Fruit fly (Drosophila melanogaster): ENCODE measurements around the gene CG14720.

The CG14720 gene

dm6 chr3R:11711376-11711775, at the start of gene CG14720:
TSS of gene CG14720 (plus strand) at chr3R:11711676.
- TF ChIP-seq Myc (optimal IDR thresholded peaks at IDR 0.05) (no peak), insv (optimal IDR thresholded peaks at IDR 0.05) (no peak), ttk (optimal IDR thresholded peaks at IDR 0.05) (no peak), h (optimal IDR thresholded peaks at IDR 0.05) (no peak), psq (optimal IDR thresholded peaks at IDR 0.05) (no peak), Sin3A (optimal IDR thresholded peaks at IDR 0.05) (no peak)

DNA sequence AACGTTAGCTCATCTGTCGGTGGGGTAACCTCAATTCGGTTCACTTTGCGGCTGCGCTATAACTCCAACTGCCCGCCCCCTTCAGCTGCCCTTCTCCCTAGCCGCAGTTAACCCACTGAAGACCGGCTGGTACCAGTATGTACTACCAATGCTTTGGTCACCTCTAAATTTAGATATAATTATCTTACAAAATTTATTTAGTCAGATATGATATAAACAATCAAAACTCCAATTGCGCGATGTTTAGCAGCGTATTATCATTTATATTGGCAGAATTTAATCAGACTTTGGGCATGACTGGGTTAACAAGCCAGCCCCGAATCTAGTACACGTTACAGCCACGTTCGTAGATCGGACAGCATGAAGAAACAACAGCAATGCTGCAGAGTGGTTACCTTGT, 49.8 kb upstream of the CG14720 start:
- TF ChIP-seq Sin3A (optimal IDR thresholded peaks at IDR 0.05) (no peak), psq (optimal IDR thresholded peaks at IDR 0.05) (no peak), Myc (optimal IDR thresholded peaks at IDR 0.05) (no peak), insv (optimal IDR thresholded peaks at IDR 0.05) (no peak), ttk (optimal IDR thresholded peaks at IDR 0.05) (no peak), h (optimal IDR thresholded peaks at IDR 0.05) (no peak)

DNA sequence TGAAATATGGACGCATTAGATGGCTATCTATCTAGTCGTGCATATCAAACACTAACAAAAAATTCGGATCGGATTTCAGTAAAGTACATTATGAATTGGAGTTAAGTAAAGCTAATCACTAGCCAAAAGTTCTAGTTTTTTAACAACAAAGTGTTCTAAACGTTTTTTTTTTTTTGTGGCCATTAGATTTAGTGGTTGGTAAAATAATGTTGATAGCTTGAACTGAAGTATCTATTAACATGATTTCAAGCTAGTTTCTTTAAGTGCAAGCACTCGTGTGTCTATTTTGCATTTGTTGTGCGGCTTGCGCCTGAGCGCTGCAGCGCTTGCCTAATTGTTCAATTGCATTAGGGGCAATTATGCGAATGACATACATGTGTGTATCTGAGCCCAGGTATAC, 48.9 kb upstream of the CG14720 start:
- TF ChIP-seq ttk (optimal IDR thresholded peaks at IDR 0.05), result no peak
- TF ChIP-seq insv (optimal IDR thresholded peaks at IDR 0.05), result no peak
- TF ChIP-seq h (optimal IDR thresholded peaks at IDR 0.05), result no peak
- no peak for TF ChIP-seq Sin3A (optimal IDR thresholded peaks at IDR 0.05)
- TF ChIP-seq Myc (optimal IDR thresholded peaks at IDR 0.05), result no peak
- no peak for TF ChIP-seq psq (optimal IDR thresholded peaks at IDR 0.05)

DNA sequence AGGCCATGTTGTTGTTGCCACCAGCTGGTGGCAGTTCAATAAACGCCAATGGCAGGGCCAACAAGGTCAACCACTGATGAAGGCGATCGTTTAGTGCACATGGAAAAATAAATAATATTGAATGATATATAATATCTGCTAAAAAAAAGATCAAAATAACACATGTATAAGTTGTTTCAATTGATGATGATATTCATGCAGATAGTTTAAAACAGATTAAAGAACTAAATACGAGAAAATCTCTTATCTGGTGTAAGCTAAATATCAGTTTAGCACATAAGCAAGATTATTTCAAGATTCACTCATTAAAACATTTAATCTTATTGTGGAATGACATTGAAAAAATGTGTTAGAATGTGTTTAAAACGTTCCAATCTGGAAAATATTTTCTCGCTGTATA, 48.0 kb upstream of the CG14720 start:
- no peak for TF ChIP-seq ttk (optimal IDR thresholded peaks at IDR 0.05)
- no peak for TF ChIP-seq Myc (optimal IDR thresholded peaks at IDR 0.05)
- TF ChIP-seq h (optimal IDR thresholded peaks at IDR 0.05), result no peak
- no peak for TF ChIP-seq insv (optimal IDR thresholded peaks at IDR 0.05)
- TF ChIP-seq Sin3A (optimal IDR thresholded peaks at IDR 0.05), result no peak
- no peak for TF ChIP-seq psq (optimal IDR thresholded peaks at IDR 0.05)

dm6 chr3R:11665508-11665907, 46.0 kb upstream of the CG14720 start:
- TF ChIP-seq Sin3A (optimal IDR thresholded peaks at IDR 0.05), result no peak
- TF ChIP-seq Myc (optimal IDR thresholded peaks at IDR 0.05), result no peak
- TF ChIP-seq insv (optimal IDR thresholded peaks at IDR 0.05), result no peak
- TF ChIP-seq ttk (optimal IDR thresholded peaks at IDR 0.05), result no peak
- TF ChIP-seq psq (optimal IDR thresholded peaks at IDR 0.05), result no peak
- TF ChIP-seq h (optimal IDR thresholded peaks at IDR 0.05), result no peak

DNA sequence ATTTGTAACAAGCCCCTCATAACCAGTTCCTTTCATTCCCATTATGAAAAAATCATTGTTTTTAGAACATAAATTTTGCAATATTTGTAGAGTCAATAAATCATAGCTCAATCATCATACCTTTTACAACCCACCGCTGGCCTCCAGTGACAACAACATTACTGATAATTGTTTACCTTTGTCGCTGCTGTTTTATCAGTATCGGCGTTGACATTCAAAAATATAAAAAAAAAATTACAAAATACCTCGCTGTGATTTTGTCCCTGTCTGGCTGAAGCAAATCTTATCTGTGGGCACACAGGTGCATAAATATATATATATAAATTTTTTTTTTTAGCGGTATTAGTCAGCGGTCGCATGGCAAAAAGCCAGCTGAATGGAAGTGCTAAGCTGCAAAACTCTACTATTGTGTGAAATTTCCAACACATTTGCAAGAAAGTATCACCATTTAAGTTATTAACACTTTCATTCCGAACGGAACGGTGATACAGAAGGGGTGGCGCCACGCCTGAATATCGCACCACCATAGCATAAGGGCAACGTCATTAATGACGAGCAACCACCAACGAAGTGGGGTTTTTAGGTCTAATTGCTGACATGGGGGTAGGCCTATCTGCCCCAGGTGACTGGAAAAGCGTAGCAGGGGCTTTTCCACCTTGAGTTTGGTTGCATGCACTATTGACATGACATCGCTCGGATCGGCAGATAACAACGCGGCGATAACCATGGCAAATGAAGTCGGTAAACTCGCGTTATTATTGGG, 45.4 kb upstream of the CG14720 start:
- TF ChIP-seq insv (optimal IDR thresholded peaks at IDR 0.05) (no peak), h (optimal IDR thresholded peaks at IDR 0.05) (no peak), ttk (optimal IDR thresholded peaks at IDR 0.05) (no peak), Myc (optimal IDR thresholded peaks at IDR 0.05) (no peak), Sin3A (optimal IDR thresholded peaks at IDR 0.05) (no peak)

DNA sequence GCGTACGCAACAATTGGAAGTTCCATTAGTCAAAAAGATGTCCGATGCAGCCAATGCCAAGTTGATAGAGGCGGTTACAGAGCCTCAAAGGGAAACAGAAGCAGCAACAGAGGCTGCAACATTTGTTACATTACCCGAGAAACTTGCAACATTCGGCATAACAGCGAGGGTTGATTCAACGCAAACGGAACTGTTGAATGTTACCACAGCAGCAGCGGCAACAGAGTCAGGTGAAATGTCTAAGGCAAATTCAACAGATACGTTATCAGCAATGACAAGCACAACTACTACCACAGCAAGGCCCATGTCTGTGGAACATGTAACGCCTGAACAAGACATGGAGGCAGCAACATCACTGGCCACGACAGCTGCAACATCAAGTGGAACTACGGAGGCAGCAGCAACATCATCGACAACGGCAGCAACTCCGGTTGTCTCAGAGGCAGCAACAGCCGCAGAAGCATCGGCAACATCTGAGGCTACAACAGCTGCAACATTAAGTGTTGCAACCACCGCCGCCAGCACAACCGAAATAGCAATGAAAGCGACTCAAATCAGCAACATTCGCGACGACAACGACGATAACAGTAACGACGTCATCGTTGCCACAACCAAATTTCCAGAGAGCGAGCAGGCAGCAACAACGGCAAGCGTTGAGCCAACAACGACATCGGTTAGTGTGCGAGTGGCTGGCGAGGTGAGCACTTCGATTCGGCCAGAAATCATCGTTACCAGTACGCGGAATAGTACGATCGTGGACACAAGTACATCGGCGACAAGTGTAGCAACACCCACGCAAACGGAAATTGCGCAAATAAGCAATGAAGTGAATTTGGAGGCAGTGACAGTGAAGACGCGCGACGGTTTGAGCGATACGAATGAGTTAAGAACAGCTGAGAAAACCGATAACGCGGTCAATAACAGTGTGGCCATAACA, 42.2 kb upstream of the CG14720 start:
- TF ChIP-seq h (optimal IDR thresholded peaks at IDR 0.05) (no peak), psq (optimal IDR thresholded peaks at IDR 0.05) (no peak), Myc (optimal IDR thresholded peaks at IDR 0.05) (no peak), ttk (optimal IDR thresholded peaks at IDR 0.05) (no peak), insv (optimal IDR thresholded peaks at IDR 0.05) (no peak), Sin3A (optimal IDR thresholded peaks at IDR 0.05) (no peak)

- TF ChIP-seq Myc (optimal IDR thresholded peaks at IDR 0.05), result no peak
- TF ChIP-seq h (optimal IDR thresholded peaks at IDR 0.05), result no peak
- no peak for TF ChIP-seq Sin3A (optimal IDR thresholded peaks at IDR 0.05)
- no peak for TF ChIP-seq insv (optimal IDR thresholded peaks at IDR 0.05)
- no peak for TF ChIP-seq psq (optimal IDR thresholded peaks at IDR 0.05)
- TF ChIP-seq ttk (optimal IDR thresholded peaks at IDR 0.05), result no peak
These were observed 41.5 kb upstream of the CG14720 start for dm6 chr3R:11669954-11670347.

DNA sequence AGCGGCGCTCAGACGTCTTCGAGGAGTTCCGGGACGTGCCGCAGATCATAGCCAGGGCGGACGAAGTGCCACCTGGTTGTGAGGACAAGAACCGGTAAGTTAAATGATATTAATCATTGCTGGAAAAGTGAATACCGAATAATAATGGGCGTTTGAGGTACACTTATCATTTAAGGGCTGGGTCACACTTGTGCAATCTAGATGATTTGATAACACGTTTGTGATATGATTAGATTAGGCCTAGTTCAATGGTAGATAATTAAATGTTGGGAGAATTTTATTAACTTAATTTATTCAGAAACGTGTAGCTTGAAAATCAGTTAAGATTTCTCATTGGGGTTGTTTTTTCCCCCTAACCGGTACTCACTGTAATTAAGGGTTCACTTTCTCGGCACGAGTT, 40.6 kb upstream of the CG14720 start:
- no peak for TF ChIP-seq insv (optimal IDR thresholded peaks at IDR 0.05)
- TF ChIP-seq ttk (optimal IDR thresholded peaks at IDR 0.05), result no peak
- no peak for TF ChIP-seq Sin3A (optimal IDR thresholded peaks at IDR 0.05)
- TF ChIP-seq psq (optimal IDR thresholded peaks at IDR 0.05), result no peak
- no peak for TF ChIP-seq h (optimal IDR thresholded peaks at IDR 0.05)

DNA sequence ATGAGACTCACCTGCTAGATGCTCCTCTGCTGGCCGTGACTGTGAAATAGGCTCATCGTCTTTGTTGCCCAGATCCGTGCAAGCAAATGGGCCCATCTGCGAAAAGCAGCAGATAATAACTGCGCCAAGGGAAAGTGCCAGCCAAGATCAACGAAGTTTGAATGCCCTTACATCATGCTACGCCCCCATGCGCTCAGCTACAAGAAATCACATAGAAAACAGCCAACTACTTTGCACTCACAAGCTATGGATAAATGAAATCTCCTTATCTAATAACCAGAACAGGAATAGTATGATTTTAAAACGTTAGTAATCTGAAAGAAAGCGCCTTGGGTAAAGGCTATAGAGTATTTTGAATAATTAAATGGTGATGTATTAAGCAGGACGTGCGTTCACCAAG, 39.7 kb upstream of the CG14720 start:
- TF ChIP-seq ttk (optimal IDR thresholded peaks at IDR 0.05) (no peak), Sin3A (optimal IDR thresholded peaks at IDR 0.05) (no peak), psq (optimal IDR thresholded peaks at IDR 0.05) (no peak), insv (optimal IDR thresholded peaks at IDR 0.05) (no peak), h (optimal IDR thresholded peaks at IDR 0.05) (no peak), Myc (optimal IDR thresholded peaks at IDR 0.05) (no peak)

dm6 chr3R:11673955-11674663, 37.4 kb upstream of the CG14720 start, which contains the start of gene CG14715:
TSS of gene CG14715 (plus strand) at chr3R:11674221.
- TF ChIP-seq h (optimal IDR thresholded peaks at IDR 0.05) (no peak), psq (optimal IDR thresholded peaks at IDR 0.05) (no peak), Sin3A (optimal IDR thresholded peaks at IDR 0.05) (no peak), Myc (optimal IDR thresholded peaks at IDR 0.05) (no peak), insv (optimal IDR thresholded peaks at IDR 0.05) (no peak), ttk (optimal IDR thresholded peaks at IDR 0.05) (no peak)

Data from Kc167 (cell line).